Worm (Caenorhabditis elegans): ENCODE results near the gene R03D7.8.

Gene R03D7.8

DNA sequence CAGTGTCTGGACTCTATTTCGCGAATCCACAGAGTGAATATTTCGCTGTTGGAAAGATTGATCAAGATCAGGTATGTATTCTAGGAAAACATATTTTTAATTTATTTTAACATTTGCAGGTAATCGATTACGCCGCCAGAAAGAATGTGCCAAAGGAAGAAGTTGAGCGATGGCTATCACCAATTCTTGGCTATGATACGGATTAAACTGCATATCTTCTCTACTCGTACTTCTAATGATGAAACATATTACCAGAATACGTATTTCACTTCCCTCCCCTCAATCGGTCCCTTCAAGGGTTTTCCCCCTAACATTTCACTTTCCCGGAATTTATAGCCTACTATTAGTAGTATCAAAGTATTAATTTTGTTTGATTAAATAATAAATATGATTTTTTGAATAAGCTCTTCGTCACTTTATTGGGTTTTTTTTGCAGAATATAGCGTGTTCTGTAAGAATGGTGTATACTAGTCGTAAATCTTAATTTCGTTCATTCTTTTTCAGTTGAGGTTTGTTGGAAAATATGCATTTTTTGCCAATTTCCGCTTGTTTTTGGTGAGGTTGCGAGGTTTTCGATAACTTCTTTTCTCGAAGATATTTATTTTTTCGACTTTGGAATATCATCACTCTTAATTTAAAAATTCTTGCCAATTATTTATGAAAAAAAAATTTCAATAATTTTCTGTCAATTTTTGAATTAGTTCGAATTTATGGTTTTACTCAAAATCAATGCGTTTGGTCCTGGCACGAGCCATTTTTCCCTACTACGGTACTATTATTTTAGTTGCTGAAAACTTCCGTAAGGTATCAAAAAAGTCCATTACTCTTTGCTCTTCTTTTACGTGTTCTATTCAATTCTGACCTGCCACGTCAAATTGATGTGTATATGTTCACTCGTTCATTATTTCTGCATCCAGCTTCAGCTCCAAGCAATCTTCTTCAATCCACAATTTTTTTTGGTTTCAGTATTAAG is 25.7 kb downstream of the R03D7.8 start:
- TF ChIP-seq ceh-88 (GFP tag; IDR thresholded peaks at IDR 0.05) (no peak), lin-35 (GFP tag; optimal IDR thresholded peaks at IDR 0.05) (no peak)

DNA sequence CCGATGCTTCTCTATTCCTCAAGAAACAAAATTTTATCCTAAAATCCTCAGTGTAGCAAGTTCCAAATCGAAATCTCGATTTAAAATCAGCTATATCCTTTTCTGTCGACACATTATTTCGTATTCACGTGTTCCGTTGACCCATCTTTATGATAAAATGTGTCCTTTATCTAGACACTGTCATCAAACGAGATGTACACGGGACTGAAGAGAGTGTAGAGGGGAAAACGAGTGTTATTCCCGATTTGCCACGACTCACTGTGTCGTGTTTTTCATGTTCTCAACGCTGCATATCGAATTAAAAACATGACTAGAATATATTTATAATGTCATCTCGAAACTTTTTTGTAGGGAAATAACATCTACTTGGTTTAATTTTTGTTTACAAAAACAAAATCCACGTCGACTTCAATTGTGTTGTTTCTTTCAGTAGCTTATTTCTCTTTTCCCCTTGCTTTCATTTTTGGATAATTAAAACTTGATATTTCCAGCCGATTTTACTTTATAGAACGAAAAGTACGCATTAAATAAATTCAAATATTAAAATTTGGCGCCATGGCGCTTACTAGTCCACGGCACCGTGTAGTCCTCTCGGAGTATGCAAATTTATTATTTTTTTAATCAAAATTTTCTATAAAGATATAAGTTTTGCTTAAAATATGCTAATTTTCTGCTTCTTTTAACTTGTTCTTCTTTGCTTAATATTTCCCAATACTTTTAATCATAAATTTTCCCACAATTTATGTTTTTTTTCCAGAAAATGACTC is 30.7 kb downstream of the R03D7.8 start, which contains the start of gene metr-1:
Gene metr-1, plus strand, starts transcription at position 758 of the 767 bp plus-strand sequence.
- TF ChIP-seq dpl-1 (GFP tag; optimal IDR thresholded peaks at IDR 0.05) (peak; percentile 66 to 82 (median 69)), ceh-82 (tag; optimal IDR thresholded peaks at IDR 0.05) (no peak), zag-1 (tag; optimal IDR thresholded peaks at IDR 0.05) (no peak), lsy-2 (tag; optimal IDR thresholded peaks at IDR 0.05) (peak in 1 of 2 experiments; percentile 24), elt-2 (tag; optimal IDR thresholded peaks at IDR 0.05) (peak; percentile 9), mef-2 (tag; optimal IDR thresholded peaks at IDR 0.05) (no peak), unc-62 (GFP tag; optimal IDR thresholded peaks at IDR 0.05) (no peak), nhr-90 (tag; optimal IDR thresholded peaks at IDR 0.05; ENCODE audit: poor library complexity) (no peak), nhr-28 (tag; optimal IDR thresholded peaks at IDR 0.05) (no peak), pag-3 (tag; optimal IDR thresholded peaks at IDR 0.05; ENCODE audit: borderline replicate concordance, insufficient read depth) (no peak), fkh-4 (tag; optimal IDR thresholded peaks at IDR 0.05; ENCODE audit: borderline replicate concordance) (no peak), mab-9 (GFP tag; IDR thresholded peaks at IDR 0.05) (no peak), ztf-11 (tag; optimal IDR thresholded peaks at IDR 0.05) (peak in 1 of 2 experiments; percentile 61), sox-4 (tag; optimal IDR thresholded peaks at IDR 0.05) (no peak), F16B12.6 (tag; optimal IDR thresholded peaks at IDR 0.05) (no peak), jun-1 (tag; optimal IDR thresholded peaks at IDR 0.05) (no peak), tlp-1 (tag; optimal IDR thresholded peaks at IDR 0.05) (no peak), ceh-90 (tag; optimal IDR thresholded peaks at IDR 0.05) (no peak), aha-1 (tag; optimal IDR thresholded peaks at IDR 0.05) (no peak), unc-86 (tag; optimal IDR thresholded peaks at IDR 0.05) (no peak), C34B4.2 (tag; optimal IDR thresholded peaks at IDR 0.05) (no peak), lin-35 (GFP tag; optimal IDR thresholded peaks at IDR 0.05) (peak; percentile 71 to 72), efl-1 (optimal IDR thresholded peaks at IDR 0.05) (peak; percentile 82 to 86), efl-1 (GFP tag; optimal IDR thresholded peaks at IDR 0.05 in 1 of 2) (peak; percentile 77 to 96), mep-1 (tag; optimal IDR thresholded peaks at IDR 0.05) (no peak), C16A3.4 (tag; optimal IDR thresholded peaks at IDR 0.05) (no peak), nhr-84 (tag; optimal IDR thresholded peaks at IDR 0.05) (no peak), rnt-1 (tag; optimal IDR thresholded peaks at IDR 0.05) (peak; percentile 37), hpl-2 (GFP tag; optimal IDR thresholded peaks at IDR 0.05) (no peak), isw-1 (GFP tag; IDR thresholded peaks at IDR 0.05) (no peak), aly-2 (tag; optimal IDR thresholded peaks at IDR 0.05) (no peak), Y116A8C.19 (tag; optimal IDR thresholded peaks at IDR 0.05; ENCODE audit: borderline replicate concordance) (no peak), nhr-71 (tag; optimal IDR thresholded peaks at IDR 0.05) (peak; percentile 44), irx-1 (tag; optimal IDR thresholded peaks at IDR 0.05) (peak; percentile 21), alr-1 (tag; optimal IDR thresholded peaks at IDR 0.05; ENCODE audit: borderline replicate concordance) (no peak), skn-1 (tag; optimal IDR thresholded peaks at IDR 0.05) (no peak), snu-23 (GFP tag; optimal IDR thresholded peaks at IDR 0.05) (peak; percentile 5), ceh-88 (GFP tag; IDR thresholded peaks at IDR 0.05) (no peak), lin-13 (GFP tag; optimal IDR thresholded peaks at IDR 0.05) (no peak), snpc-4 (tag; optimal IDR thresholded peaks at IDR 0.05) (no peak), vab-15 (tag; optimal IDR thresholded peaks at IDR 0.05) (no peak), nhr-12 (tag; optimal IDR thresholded peaks at IDR 0.05) (no peak), mdl-1 (tag; optimal IDR thresholded peaks at IDR 0.05) (no peak), ces-1 (GFP tag; optimal IDR thresholded peaks at IDR 0.05) (no peak), unc-98 (GFP tag; IDR thresholded peaks at IDR 0.05) (no peak), nhr-77 (tag; optimal IDR thresholded peaks at IDR 0.05) (no peak), efl-3 (GFP tag; optimal IDR thresholded peaks at IDR 0.05) (no peak)

All from whole organism, L1 larva.